Worm (Caenorhabditis elegans): ENCODE measurements around the gene srlf-26.

srlf-26 gene

DNA sequence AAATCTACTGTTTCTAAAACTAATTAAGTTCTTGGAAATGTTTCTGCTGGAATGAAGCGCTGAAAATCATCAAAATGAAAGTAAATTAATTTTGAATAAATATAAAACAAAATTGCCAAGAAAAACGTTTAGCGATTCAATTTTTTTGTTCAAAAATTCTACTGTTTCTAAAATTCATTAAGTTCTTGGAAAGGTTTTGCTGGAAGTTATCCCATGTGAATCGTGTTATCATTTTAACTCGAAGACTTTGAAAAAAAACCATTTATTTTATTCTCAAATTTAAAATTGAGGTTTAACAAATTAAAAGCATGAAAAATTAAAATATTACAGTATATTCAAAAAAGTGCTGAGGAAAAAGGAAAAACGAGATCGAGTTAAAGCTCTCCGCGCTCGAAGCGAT lies 6.1 kb downstream of the srlf-26 start:
- no peak for TF ChIP-seq let-526 (GFP tag; IDR thresholded peaks at IDR 0.05)
- TF ChIP-seq snpc-4 (GFP tag; optimal IDR thresholded peaks at IDR 0.05), result no peak
- peak in 1 of 4 experiments; percentile 73 for TF ChIP-seq snpc-4 (tag; optimal IDR thresholded peaks at IDR 0.05)
- 0 out of 2 replicates have a peak, but pooled peaks have one; percentile 55 for TF ChIP-seq attf-6 (GFP tag; IDR thresholded peaks at IDR 0.05)
- TF ChIP-seq Y53G8AR.9 (GFP tag; conservative IDR thresholded peaks at IDR 0.05), result no peak

DNA sequence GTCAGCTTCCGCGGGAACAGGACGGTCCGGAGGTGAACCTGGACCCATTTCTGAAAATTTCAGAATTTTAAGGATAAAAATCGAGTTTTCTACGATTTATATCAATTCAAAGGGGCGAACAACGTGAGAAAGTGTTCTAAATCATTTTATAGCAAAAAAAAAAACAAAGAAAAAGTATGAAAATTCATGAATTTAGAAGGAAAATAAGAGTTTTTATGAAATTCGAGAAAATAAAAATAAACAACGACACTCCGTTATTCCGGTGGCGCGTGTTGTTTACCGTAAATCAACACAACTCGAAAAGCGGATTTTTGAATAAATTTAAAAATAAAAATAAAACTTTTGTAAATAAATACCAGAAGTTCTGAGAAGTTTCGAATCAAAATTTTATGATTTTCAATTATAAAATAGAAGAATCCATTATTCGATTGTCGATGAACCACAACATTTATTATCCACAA lies 8.2 kb downstream of the srlf-26 start, which contains the start of gene nyn-1:
TSS of gene nyn-1 (minus strand) at position 51 of the 461 bp plus-strand sequence.
- TF ChIP-seq madf-3 (GFP tag; IDR thresholded peaks at IDR 0.05), result no peak
- TF ChIP-seq attf-3 (GFP tag; conservative IDR thresholded peaks at IDR 0.05), result peak; percentile 91
- TF ChIP-seq attf-6 (GFP tag; IDR thresholded peaks at IDR 0.05), result peak; percentile 79
- TF ChIP-seq snpc-4 (GFP tag; optimal IDR thresholded peaks at IDR 0.05), result peak; percentile 66
- peak in 3 of 4 experiments; percentile 60 to 73 (median 70) for TF ChIP-seq snpc-4 (tag; optimal IDR thresholded peaks at IDR 0.05)
- no peak for TF ChIP-seq nfyb-1 (GFP tag; IDR thresholded peaks at IDR 0.05)

- 0 out of 2 replicates have a peak, but pooled peaks have one; percentile 39 for TF ChIP-seq attf-3 (GFP tag; conservative IDR thresholded peaks at IDR 0.05)
- no peak for TF ChIP-seq F57A8.1 (GFP tag; optimal IDR thresholded peaks at IDR 0.05)
- TF ChIP-seq attf-6 (GFP tag; IDR thresholded peaks at IDR 0.05), result peak; percentile 59; the same call in 1 of the 2 replicates
- no peak for TF ChIP-seq atf-7 (tag; optimal IDR thresholded peaks at IDR 0.05)
- 0 out of 2 replicates have a peak, but pooled peaks have one; percentile 17 for TF ChIP-seq madf-6 (GFP tag; IDR thresholded peaks at IDR 0.05)
- no peak for TF ChIP-seq ets-4 (GFP tag; optimal IDR thresholded peaks at IDR 0.05)
- no peak for TF ChIP-seq let-607 (tag; optimal IDR thresholded peaks at IDR 0.05)
- TF ChIP-seq lsl-1 (GFP tag; optimal IDR thresholded peaks at IDR 0.05), result peak; percentile 74
- no peak for TF ChIP-seq madf-8 (GFP tag; conservative IDR thresholded peaks at IDR 0.05)
- peak; percentile 28 for TF ChIP-seq tbp1 (GFP tag; optimal IDR thresholded peaks at IDR 0.05)
- TF ChIP-seq snpc-4 (GFP tag; optimal IDR thresholded peaks at IDR 0.05), result peak; percentile 45
- peak in 3 of 4 experiments; percentile 77 to 85 (median 84) for TF ChIP-seq snpc-4 (tag; optimal IDR thresholded peaks at IDR 0.05)
These were observed 8.9 kb downstream of the srlf-26 start for ce11 chrIV:13687631-13688030.

- TF ChIP-seq unc-62 (GFP tag; optimal IDR thresholded peaks at IDR 0.05) (no peak), lin-40 (tag; optimal IDR thresholded peaks at IDR 0.05) (no peak), ztf-3 (GFP tag; optimal IDR thresholded peaks at IDR 0.05) (no peak), mcd-1 (GFP tag; IDR thresholded peaks at IDR 0.05) (no peak), cebp-2 (GFP tag; IDR thresholded peaks at IDR 0.05) (no peak), ztf-25 (GFP tag; IDR thresholded peaks at IDR 0.05) (no peak), attf-5 (GFP tag; optimal IDR thresholded peaks at IDR 0.05) (no peak), F22D6.2 (tag; optimal IDR thresholded peaks at IDR 0.05) (no peak), F37B4.10 (GFP tag; IDR thresholded peaks at IDR 0.05) (no peak), ccch-3 (GFP tag; optimal IDR thresholded peaks at IDR 0.05) (no peak), nhr-90 (tag; optimal IDR thresholded peaks at IDR 0.05) (no peak), unc-130 (GFP tag; optimal IDR thresholded peaks at IDR 0.05) (no peak), cebp-1 (GFP tag; IDR thresholded peaks at IDR 0.05) (no peak), cebp-1 (tag; optimal IDR thresholded peaks at IDR 0.05) (no peak), repo-1 (tag; optimal IDR thresholded peaks at IDR 0.05) (no peak)
These were observed 10.6 kb downstream of the srlf-26 start, which contains the start of gene T23G4.2 for ce11 chrIV:13689302-13689880. TSS of gene T23G4.2 (minus strand) at chrIV:13689556.

DNA sequence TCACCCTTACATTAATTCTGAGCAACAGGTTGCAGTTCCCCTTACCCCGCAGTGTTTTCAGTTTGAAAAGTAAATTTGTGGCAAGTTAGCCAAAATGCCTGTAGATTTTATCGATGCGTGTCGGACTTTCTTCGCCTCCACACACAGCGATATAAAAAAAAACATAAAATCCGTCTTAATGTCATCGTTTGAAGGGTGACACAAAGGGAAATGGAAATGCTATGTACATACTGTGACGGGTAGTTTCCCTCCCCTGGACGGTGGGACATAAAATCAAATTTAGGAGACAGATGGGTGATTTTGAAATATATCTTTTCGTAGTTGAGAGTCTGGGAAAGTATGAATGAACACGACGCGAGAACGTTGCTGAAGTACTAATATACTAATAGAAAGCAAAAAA lies 13.8 kb downstream of the srlf-26 start:
- no peak for TF ChIP-seq unc-62 (GFP tag; optimal IDR thresholded peaks at IDR 0.05)
- TF ChIP-seq F49E8.2 (tag; optimal IDR thresholded peaks at IDR 0.05; ENCODE audit: insufficient read depth), result no peak
- TF ChIP-seq nhr-179 (tag; optimal IDR thresholded peaks at IDR 0.05), result no peak
- no peak for TF ChIP-seq F37B4.10 (GFP tag; IDR thresholded peaks at IDR 0.05)
- no peak for TF ChIP-seq let-607 (tag; optimal IDR thresholded peaks at IDR 0.05)
- no peak for TF ChIP-seq hrde-1 (tag; optimal IDR thresholded peaks at IDR 0.05; ENCODE audit: borderline replicate concordance)
- no peak for TF ChIP-seq Y79H2A.3 (GFP tag; conservative IDR thresholded peaks at IDR 0.05)
- TF ChIP-seq egrh-3 (GFP tag; IDR thresholded peaks at IDR 0.05), result no peak
